Worm (Caenorhabditis elegans) whole organism, late embryonic: ENCODE data around the gene gasr-8.
A peak's percentile ranks its signal among the peaks of the same experiment; 100 is the strongest.

ENCODE experiments used
- F13H6.1 ChIP-seq: sonication (generic microtip); optimal IDR thresholded peaks from 2 replicates; lab custom pipeline; 2016; ENCODE audit warnings: missing genetic modification characterization, missing compliant biosample characterization
- K02D7.2 ChIP-seq: sonication (generic microtip); optimal IDR thresholded peaks from 2 replicates; lab custom pipeline; 2017; ENCODE audit warnings: mild to moderate bottlenecking, missing genetic modification characterization, missing compliant biosample characterization
- K09A11.1 ChIP-seq: sonication (generic microtip); optimal IDR thresholded peaks from 2 replicates; lab custom pipeline; 2017; ENCODE audit warnings: antibody characterized with exemption, mild to moderate bottlenecking, missing genetic modification characterization, missing compliant biosample characterization; ENCODE audit not compliant: insufficient read depth
- ceh-19 ChIP-seq: fragments of 200-800 bp; sonication (Bioruptor generic); optimal IDR thresholded peaks from 2 replicates; lab custom pipeline; 2018; ENCODE audit warnings: mild to moderate bottlenecking, missing genetic modification characterization, missing compliant biosample characterization
- ceh-2 ChIP-seq: sonication (generic microtip); optimal IDR thresholded peaks from 2 replicates; lab custom pipeline; 2016; ENCODE audit warnings: missing genotype, missing genetic modification characterization, missing compliant biosample characterization
- ceh-24 ChIP-seq: sonication (generic microtip); optimal IDR thresholded peaks from 2 replicates; lab custom pipeline; 2016; ENCODE audit warnings: mild to moderate bottlenecking, missing genetic modification characterization, missing compliant biosample characterization
- ceh-31 ChIP-seq: sonication (generic microtip); optimal IDR thresholded peaks from 2 replicates; lab custom pipeline; 2016; ENCODE audit warnings: missing genetic modification characterization, missing compliant biosample characterization
- ceh-34 ChIP-seq: sonication (generic microtip); optimal IDR thresholded peaks from 2 replicates; lab custom pipeline; 2016; ENCODE audit warnings: mild to moderate bottlenecking, missing genetic modification characterization, missing compliant biosample characterization
- ceh-48 ChIP-seq: sonication (generic microtip); optimal IDR thresholded peaks from 2 replicates; lab custom pipeline; 2016; ENCODE audit warnings: missing genetic modification characterization, inconsistent platforms, missing compliant biosample characterization
- ceh-6 ChIP-seq: fragments of 200-800 bp; sonication (Bioruptor generic); optimal IDR thresholded peaks from 2 replicates; lab custom pipeline; 2018; ENCODE audit warnings: mild to moderate bottlenecking, missing genetic modification characterization, missing compliant biosample characterization
- che-1 ChIP-seq: sonication (generic microtip); optimal IDR thresholded peaks from 2 replicates; lab custom pipeline; 2016; ENCODE audit warnings: mild to moderate bottlenecking, missing genetic modification characterization, missing compliant biosample characterization
- dve-1 ChIP-seq: sonication (generic microtip); optimal IDR thresholded peaks from 2 replicates; lab custom pipeline; 2017; ENCODE audit warnings: antibody characterized with exemption, mild to moderate bottlenecking, missing genetic modification characterization, missing compliant biosample characterization
- ets-4 ChIP-seq: sonication (generic microtip); optimal IDR thresholded peaks from 2 replicates; lab custom pipeline; 2016; ENCODE audit warnings: missing genetic modification characterization, missing compliant biosample characterization
- eyg-1 ChIP-seq: sonication (generic microtip); optimal IDR thresholded peaks from 2 replicates; lab custom pipeline; 2016; ENCODE audit warnings: missing genotype, missing genetic modification characterization, missing compliant biosample characterization
- fkh-10 ChIP-seq: fragments of 150-350 bp; optimal IDR thresholded peaks from 2 replicates; lab custom pipeline; 2014; ENCODE audit warnings: missing biosample characterization, missing genetic modification reagents, missing genetic modification characterization
- fkh-6 ChIP-seq: sonication (generic microtip); optimal IDR thresholded peaks from 2 replicates; lab custom pipeline; 2016; ENCODE audit warnings: missing genetic modification characterization, missing compliant biosample characterization
- hlh-30 ChIP-seq: sonication (generic microtip); optimal IDR thresholded peaks from 2 replicates; lab custom pipeline; 2017; ENCODE audit warnings: antibody characterized with exemption, missing genetic modification characterization, missing compliant biosample characterization; ENCODE audit not compliant: insufficient read depth
- madf-2 ChIP-seq: sonication (generic microtip); optimal IDR thresholded peaks from 2 replicates; lab custom pipeline; 2017; ENCODE audit warnings: missing genetic modification characterization, missing compliant biosample characterization
- mec-3 ChIP-seq: sonication (generic microtip); optimal IDR thresholded peaks from 2 replicates; lab custom pipeline; 2016; ENCODE audit warnings: borderline replicate concordance, missing genetic modification characterization, missing compliant biosample characterization
- nfya-1 ChIP-seq: sonication (generic microtip); optimal IDR thresholded peaks from 2 replicates; lab custom pipeline; 2017; ENCODE audit warnings: missing genetic modification characterization, mild to moderate bottlenecking, missing compliant biosample characterization, antibody characterized with exemption, moderate library complexity
- odd-2 ChIP-seq: sonication (generic microtip); optimal IDR thresholded peaks from 2 replicates; lab custom pipeline; 2017; ENCODE audit warnings: antibody characterized with exemption, mild to moderate bottlenecking, missing genetic modification characterization, missing compliant biosample characterization
- pag-3 ChIP-seq: sonication (generic microtip); optimal IDR thresholded peaks from 2 replicates; lab custom pipeline; 2016; ENCODE audit warnings: missing compliant biosample characterization, missing genetic modification characterization, borderline replicate concordance
- pat-9 ChIP-seq: fragments of 200-800 bp; sonication (Bioruptor generic); optimal IDR thresholded peaks from 2 replicates; lab custom pipeline; 2018; ENCODE audit warnings: mild to moderate bottlenecking, missing genetic modification characterization, moderate library complexity, missing compliant biosample characterization
- pqm-1 ChIP-seq: sonication (generic microtip); optimal IDR thresholded peaks from 2 replicates; lab custom pipeline; 2016; ENCODE audit warnings: missing genetic modification characterization, missing compliant biosample characterization
- syd-9 ChIP-seq: sonication (generic microtip); optimal IDR thresholded peaks from 2 replicates; lab custom pipeline; 2016; ENCODE audit warnings: mild to moderate bottlenecking, missing genetic modification characterization, moderate library complexity, missing compliant biosample characterization
- tbx-7 ChIP-seq: sonication (generic microtip); optimal IDR thresholded peaks from 2 replicates; lab custom pipeline; 2016; ENCODE audit warnings: missing genotype, missing genetic modification characterization, missing compliant biosample characterization
- unc-3 ChIP-seq, 2 experiments: fragments of 200-800 bp in 1 of 2; sonication (Bioruptor generic) in 1 of 2; sonication (generic microtip) in 1 of 2; conservative IDR thresholded peaks in 1 of 2; optimal IDR thresholded peaks in 1 of 2; 2 replicates each; pipeline versions ENCODE4 v1.3.6 to Lab custom; 2016 to 2022; ENCODE audit warnings: missing compliant biosample characterization in 2 of 2, missing genetic modification characterization in 2 of 2, missing genetic modification reagents in 1 of 2
- unc-42 ChIP-seq: sonication (generic microtip); optimal IDR thresholded peaks from 2 replicates; lab custom pipeline; 2016; ENCODE audit warnings: missing genotype, missing genetic modification characterization, missing compliant biosample characterization
- zip-5 ChIP-seq: sonication (generic microtip); optimal IDR thresholded peaks from 2 replicates; lab custom pipeline; 2016; ENCODE audit warnings: missing genetic modification characterization, missing compliant biosample characterization
- ztf-16 ChIP-seq: sonication (generic microtip); optimal IDR thresholded peaks from 2 replicates; lab custom pipeline; 2017; ENCODE audit warnings: missing genetic modification characterization, missing compliant biosample characterization

gasr-8 gene

DNA sequence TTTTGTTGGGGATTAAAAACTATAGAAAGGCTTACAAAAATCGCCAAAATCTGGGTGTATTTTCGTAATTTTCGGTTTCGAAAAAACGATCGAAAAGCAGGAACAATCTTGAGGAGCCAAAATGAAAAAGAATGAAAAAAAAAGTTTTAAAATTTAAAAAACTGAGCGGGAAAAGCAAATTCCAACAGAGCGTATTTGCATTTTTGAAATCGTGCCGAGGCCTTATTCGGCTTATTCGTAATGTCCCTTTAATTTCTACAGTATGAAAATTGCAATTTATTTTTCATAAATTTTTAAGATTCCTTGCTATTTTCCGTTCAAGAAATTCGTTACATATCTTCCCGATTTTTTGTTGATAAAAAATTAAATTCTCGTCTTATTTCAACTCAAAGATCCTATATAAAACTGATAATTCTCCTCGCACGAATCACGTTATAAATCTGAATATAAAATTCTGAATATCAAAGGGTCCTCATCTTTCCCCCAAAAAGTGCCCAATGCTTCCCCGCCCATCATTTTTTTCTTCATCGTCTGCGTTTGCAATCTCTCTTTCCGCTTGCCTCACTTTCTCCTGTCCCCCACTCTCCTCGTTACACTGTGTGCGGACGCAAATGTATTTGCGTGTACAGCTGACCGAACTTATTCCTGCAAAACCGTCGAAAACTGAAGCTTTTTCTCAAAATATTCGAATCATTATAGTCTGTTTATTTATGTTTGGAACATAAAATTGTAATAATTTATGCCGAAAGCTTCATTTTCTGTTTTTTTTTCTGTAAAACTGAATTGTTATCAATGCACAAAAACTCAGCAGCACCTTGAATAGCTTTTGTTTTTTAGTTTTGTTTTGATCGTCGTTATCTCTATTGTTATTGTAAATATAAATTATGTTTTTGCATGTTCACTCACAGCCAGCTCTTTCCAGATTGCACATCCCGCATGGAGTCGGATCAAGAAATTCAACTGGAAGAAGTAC, 42.8 kb upstream of the gasr-8 start, which contains the start of the genes rfc-1 and pmp-3:
TSS of gene rfc-1 (minus strand) at position 163 of the 973 bp plus-strand sequence.
TSS of gene pmp-3 (plus strand) at position 923 of the 973 bp plus-strand sequence.
- TF ChIP-seq tbx-7 (tag; lab: Kevin White, UChicago) (no peak), ceh-31 (tag; lab: Kevin White, UChicago) (peak; percentile 15), nfya-1 (tag; lab: Kevin White, UChicago) (peak; percentile 18)

DNA sequence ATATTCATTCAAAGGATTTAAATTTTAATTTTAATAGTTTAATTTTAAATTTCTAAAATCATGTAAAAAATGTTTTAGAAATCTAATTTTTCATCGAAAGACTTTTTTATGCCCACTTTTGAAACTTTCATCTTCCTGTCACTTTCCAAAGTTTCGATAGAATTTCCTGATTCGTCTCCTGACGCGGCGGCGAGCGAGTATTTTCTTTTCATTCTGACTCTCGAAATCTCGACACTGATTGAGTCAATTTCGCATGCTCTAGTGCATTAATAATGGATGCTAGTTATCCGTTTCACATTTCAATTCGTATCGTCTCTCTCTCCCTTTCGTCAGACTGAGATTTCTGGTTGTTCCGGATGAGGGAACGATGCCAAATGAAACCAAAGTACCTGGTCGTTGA, 40.1 kb upstream of the gasr-8 start:
- TF ChIP-seq pag-3 (tag; lab: Kevin White, UChicago): no peak
- peak; percentile 30 for TF ChIP-seq unc-42 (tag; lab: Kevin White, UChicago)
- peak; percentile 9 for TF ChIP-seq ceh-31 (tag; lab: Kevin White, UChicago)
- TF ChIP-seq, all 69 proteins: peak for 2

DNA sequence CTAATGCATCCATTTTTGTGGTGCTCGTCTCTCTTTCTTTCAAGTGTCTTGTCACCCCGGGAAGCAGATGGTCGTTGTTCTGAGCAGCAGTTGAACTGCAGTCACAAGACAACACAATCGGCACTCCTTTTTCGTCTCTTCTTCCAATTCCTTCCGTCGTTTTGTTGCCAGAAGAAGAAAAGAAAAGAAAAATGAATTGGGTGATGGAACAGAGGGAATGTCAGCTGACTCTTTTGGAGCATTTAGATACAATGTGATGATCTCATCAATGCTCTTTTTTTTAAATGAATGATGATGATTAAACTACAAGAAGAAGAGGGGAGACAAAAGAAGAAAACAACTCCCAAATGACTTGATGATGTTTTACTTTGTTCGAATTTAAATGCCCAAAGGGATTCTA, 39.0 kb upstream of the gasr-8 start:
- TF ChIP-seq ceh-6 (GFP tag; lab: Kevin White, UChicago): no peak
- TF ChIP-seq ceh-2: no peak
- peak; percentile 72 for TF ChIP-seq hlh-30 (tag; lab: Kevin White, UChicago)
- TF ChIP-seq eyg-1: no peak
- TF ChIP-seq, all 69 proteins: peak for 1

DNA sequence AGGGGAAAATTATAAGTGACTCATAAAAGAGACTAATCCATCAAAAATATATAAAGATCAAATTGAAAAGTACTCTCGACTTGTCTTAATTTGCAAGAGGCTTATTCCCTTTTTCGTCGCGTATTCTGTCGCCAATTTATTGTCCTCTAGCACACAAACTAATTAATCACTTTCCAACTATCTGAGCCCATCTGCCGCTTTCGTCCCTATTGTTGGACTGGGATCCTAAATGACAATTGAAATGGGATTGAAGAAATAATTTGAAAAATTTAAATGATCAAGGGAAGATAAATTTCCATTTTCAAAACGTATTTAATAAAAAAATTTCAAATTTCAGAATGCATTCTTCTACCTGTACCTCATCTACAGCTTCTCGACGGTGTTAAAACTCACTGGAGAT, 38.3 kb upstream of the gasr-8 start:
- TF ChIP-seq nfya-1 (tag; lab: Kevin White, UChicago) (no peak), unc-42 (tag; lab: Kevin White, UChicago) (peak; percentile 45)

DNA sequence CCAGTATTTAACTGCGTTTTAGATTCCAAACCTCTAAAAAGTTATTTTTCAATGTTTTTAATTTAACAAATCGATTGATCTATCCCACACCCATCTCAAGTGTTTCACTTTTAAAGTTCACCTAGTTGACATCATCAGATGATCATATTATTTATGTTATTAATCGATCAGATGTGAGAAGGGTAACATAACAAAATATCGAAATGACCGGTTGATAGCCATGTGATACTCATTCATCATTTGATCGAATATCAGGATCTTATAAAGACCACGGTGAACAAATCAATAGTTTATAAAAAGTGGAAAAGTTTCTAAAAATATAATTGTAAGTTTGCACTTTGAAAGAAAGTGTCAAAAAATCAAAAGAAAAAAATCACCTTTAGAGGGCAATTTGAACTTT, 33.2 kb upstream of the gasr-8 start:
- no peak for TF ChIP-seq hlh-30 (tag; lab: Kevin White, UChicago)
- no peak for TF ChIP-seq zip-5 (tag; lab: Kevin White, UChicago)
- TF ChIP-seq fkh-6 (tag; lab: Kevin White, UChicago): no peak
- no peak for TF ChIP-seq K02D7.2 (tag; lab: Kevin White, UChicago)
- TF ChIP-seq odd-2 (tag; lab: Kevin White, UChicago): no peak
- TF ChIP-seq pat-9: no peak

DNA sequence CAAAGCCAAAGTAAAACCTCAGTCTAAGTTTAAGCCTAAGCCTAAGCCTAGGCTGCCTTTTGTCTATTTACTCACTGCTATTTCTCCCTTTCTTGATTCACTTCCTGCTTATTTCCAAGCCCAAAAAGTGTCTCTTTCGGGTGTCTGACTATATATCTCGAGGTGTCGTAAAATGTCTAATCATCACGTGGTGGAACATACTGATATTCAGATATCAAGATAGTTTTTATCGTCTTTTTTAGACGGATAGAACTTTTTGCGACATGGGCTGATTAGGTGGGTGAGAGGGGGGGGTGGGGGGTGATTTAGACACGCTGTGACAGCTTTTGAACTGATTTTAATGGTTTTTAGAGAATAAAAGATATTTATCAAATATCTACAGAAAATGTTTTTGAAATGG, 31.9 kb upstream of the gasr-8 start:
- TF ChIP-seq unc-3 (GFP tag; conservative IDR thresholded peaks at IDR 0.05; lab: Robert Waterston, UW) (no peak), unc-3 (tag; optimal IDR thresholded peaks at IDR 0.05; lab: Kevin White, UChicago) (no peak), eyg-1 (no peak), ceh-31 (tag; lab: Kevin White, UChicago) (no peak), unc-42 (tag; lab: Kevin White, UChicago) (no peak), ceh-48 (tag; lab: Kevin White, UChicago) (no peak), ztf-16 (no peak), ceh-24 (no peak), tbx-7 (tag; lab: Kevin White, UChicago) (no peak), ceh-19 (no peak), mec-3 (tag; lab: Kevin White, UChicago) (no peak), che-1 (tag; lab: Kevin White, UChicago) (no peak), pqm-1 (no peak), ceh-6 (GFP tag; lab: Kevin White, UChicago) (no peak), ets-4 (tag; lab: Kevin White, UChicago) (no peak), F13H6.1 (tag; lab: Kevin White, UChicago) (no peak), madf-2 (tag; lab: Kevin White, UChicago) (no peak)

DNA sequence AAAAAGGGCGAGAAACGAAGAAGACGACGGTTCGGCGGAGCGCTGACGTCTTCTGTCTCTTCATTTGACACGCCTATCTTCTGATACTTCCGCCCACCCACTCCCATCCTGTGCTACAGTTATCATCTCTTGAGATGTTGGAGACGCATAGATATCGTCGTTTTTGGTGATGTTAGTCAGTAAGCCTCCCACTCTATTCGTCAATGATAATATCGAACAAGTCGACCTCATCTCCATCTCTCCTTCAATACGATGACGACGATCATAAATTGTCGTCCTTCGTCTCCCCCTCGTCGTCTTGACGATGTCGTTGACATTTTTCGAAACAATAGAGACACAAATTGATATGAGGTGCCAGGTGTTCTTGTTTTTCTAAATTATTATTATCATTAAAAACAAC, 30.8 kb upstream of the gasr-8 start, which contains the start of gene slc-25A29:
TSS of gene slc-25A29 (minus strand) at position 45 of the 400 bp plus-strand sequence.
- no peak for TF ChIP-seq fkh-10 (GFP tag; lab: Kevin White, UChicago)
- no peak for TF ChIP-seq syd-9 (tag; lab: Kevin White, UChicago)
- TF ChIP-seq dve-1: no peak
- no peak for TF ChIP-seq ceh-34 (tag; lab: Kevin White, UChicago)
- TF ChIP-seq mec-3 (tag; lab: Kevin White, UChicago): no peak
- no peak for TF ChIP-seq K09A11.1 (tag; lab: Kevin White, UChicago)
